Worm (Caenorhabditis elegans): Measurements from ENCODE around the gene nspg-11.

Gene nspg-11

DNA sequence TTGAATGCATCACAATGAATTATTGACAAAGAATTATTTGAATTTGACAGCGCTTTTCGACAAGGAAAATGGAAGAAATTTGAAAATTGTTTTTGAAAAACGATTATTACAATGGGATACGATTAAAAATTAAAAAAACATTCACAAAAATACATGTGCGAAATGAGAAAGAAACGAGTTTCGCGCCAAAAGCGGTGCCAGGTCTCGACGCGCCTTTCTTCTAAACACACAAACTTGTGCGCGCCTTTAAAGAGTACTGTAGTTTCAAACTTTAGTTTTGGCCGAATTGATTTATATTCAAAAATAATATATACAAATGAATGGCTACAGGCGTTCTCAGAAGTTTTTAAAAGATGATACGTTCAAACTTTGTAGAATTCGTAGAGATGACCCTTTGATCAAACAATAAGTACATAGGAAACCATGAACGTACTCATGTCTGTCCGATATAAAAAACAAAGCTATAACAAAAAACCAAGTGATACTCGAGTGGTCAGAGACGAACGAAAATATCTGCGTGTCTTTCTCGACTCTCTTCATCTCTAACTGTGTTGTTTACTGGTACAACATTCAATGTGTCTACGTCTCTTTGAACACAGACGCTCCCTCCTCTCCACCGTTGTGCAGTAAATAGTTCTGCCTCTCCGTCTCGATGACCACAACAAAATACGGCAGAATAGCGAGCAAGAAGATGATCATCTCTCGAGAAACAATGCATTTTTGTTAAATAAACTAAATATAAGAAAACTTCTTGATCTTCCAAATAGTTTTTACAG is 44.2 kb upstream of the nspg-11 start (continued):
- TF ChIP-seq dmd-4 (tag; optimal IDR thresholded peaks at IDR 0.05), result no peak
- TF ChIP-seq nhr-10 (tag; optimal IDR thresholded peaks at IDR 0.05), result no peak

DNA sequence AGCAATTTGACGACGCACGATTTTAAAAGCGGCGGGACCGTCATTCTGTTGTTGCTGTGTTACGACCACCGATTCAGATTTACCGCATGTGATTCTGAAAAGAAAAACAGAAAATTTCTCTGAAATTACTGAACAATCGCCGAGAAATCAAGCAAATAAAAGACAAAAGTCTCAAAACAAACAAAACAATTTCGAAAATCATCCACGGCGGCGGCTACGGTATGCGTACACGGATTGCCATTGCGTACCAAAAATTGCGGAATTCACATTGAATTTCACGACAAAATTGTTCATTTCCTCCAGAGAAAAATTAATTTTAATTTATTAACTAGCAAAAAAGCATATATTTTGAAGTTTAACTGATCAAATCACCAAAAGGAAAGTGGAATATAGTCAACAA is 42.5 kb upstream of the nspg-11 start, which contains the start of gene pezo-1:
pezo-1 (minus strand) TSS at position 101 of the 400 bp plus-strand sequence.
- peak in 1 of 2 experiments; percentile 34 for TF ChIP-seq lsy-2 (tag; optimal IDR thresholded peaks at IDR 0.05)
- no peak for TF ChIP-seq dmd-4 (tag; optimal IDR thresholded peaks at IDR 0.05)

DNA sequence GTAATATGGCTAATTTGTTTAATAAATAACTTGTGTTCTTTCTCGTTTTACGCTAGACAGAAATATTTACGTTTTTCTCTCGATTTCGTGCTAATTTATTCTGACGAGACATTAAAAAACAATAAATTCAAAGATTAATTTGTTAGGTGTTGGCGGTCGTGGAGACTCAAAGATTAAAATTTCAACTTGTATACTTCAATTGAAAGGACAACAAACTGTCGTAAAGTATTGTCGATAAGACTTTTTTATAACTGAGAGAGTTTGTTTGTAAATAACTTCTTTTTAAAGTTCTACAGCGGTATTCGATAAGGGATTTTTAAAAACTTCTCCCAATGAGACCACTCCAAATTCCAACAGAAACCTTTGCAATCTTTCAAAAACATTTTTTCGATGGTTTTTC is 29.8 kb upstream of the nspg-11 start:
- TF ChIP-seq ama-1 (optimal IDR thresholded peaks at IDR 0.05) (no peak), unc-62 (GFP tag; optimal IDR thresholded peaks at IDR 0.05) (no peak), peb-1 (tag; optimal IDR thresholded peaks at IDR 0.05) (no peak), fos-1 (tag; optimal IDR thresholded peaks at IDR 0.05) (no peak), crh-2 (tag; optimal IDR thresholded peaks at IDR 0.05) (no peak), ceh-16 (tag; optimal IDR thresholded peaks at IDR 0.05) (no peak), lin-13 (GFP tag; optimal IDR thresholded peaks at IDR 0.05) (no peak)

DNA sequence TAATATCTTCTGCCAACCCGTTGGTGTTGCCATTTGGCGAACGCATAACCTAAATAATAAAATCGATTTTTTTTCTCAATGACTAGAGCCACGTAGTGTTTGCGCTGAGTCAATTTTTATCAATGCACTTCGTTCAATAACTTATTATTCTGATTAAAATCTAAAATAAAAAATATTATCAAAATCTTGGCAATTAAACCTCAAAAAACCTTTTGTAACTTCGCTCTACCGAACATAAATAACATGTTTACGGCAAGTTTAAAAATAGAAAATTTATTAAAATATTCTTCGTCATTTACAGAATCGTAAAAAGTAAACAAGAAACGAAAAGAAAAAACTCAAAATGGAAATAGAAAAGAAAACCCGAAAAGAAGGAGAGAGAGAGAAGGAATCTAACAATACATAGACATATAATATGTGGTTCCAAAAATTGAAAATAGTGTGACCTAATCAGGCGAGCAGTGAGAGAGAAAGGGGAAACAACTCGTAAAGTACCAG is 19.3 kb upstream of the nspg-11 start, which contains the start of gene pigc-1:
pigc-1 (minus strand) TSS at position 51 of the 498 bp plus-strand sequence.
- TF ChIP-seq C34F6.9 (tag; optimal IDR thresholded peaks at IDR 0.05) (peak; percentile 44), dmd-4 (tag; optimal IDR thresholded peaks at IDR 0.05) (no peak), fos-1 (tag; optimal IDR thresholded peaks at IDR 0.05) (peak; percentile 20)

DNA sequence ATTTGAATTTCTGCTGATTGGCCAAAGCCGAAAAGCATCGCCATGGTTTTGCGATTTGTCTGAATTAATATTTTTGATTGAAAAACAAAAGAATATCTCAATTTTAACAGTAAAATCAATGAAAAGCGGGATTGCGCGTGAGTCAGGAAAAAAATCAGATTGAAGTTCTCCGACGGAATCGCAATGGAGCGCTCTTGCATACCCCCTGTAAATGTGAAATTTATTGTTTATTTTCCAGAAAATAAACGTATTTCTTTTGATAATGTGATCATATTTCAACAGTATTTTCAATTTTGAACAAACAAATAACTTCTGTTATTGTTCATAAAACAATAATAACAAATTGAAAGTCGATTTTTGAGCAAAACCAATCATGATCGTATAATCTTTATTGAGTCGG is 17.7 kb upstream of the nspg-11 start, which contains the start of gene vps-26:
vps-26 (minus strand) TSS at position 200 of the 400 bp plus-strand sequence.
- TF ChIP-seq fos-1 (tag; optimal IDR thresholded peaks at IDR 0.05) (peak; percentile 47), lin-13 (GFP tag; optimal IDR thresholded peaks at IDR 0.05) (no peak), nhr-129 (tag; optimal IDR thresholded peaks at IDR 0.05) (peak; percentile 40), unc-55 (GFP tag; optimal IDR thresholded peaks at IDR 0.05) (peak; percentile 26), lsy-2 (tag; optimal IDR thresholded peaks at IDR 0.05) (peak in 1 of 2 experiments; percentile 49), C34F6.9 (tag; optimal IDR thresholded peaks at IDR 0.05) (peak; percentile 48), nhr-12 (tag; optimal IDR thresholded peaks at IDR 0.05) (no peak), gmeb-1 (tag; optimal IDR thresholded peaks at IDR 0.05) (no peak)

ce11 chrIV:9339205-9339604 is 15.3 kb upstream of the nspg-11 start, which contains the start of gene T20D3.6:
Gene T20D3.6, minus strand, starts transcription at chrIV:9339305.
- TF ChIP-seq dmd-4 (tag; optimal IDR thresholded peaks at IDR 0.05) (no peak), lin-13 (GFP tag; optimal IDR thresholded peaks at IDR 0.05) (no peak), peb-1 (tag; optimal IDR thresholded peaks at IDR 0.05) (no peak), gmeb-1 (tag; optimal IDR thresholded peaks at IDR 0.05) (no peak), crh-2 (tag; optimal IDR thresholded peaks at IDR 0.05) (no peak), R02D3.7 (tag; optimal IDR thresholded peaks at IDR 0.05) (no peak), sem-4 (tag; optimal IDR thresholded peaks at IDR 0.05) (no peak), nhr-10 (tag; optimal IDR thresholded peaks at IDR 0.05) (no peak), egl-27 (tag; optimal IDR thresholded peaks at IDR 0.05) (no peak), unc-39 (tag; optimal IDR thresholded peaks at IDR 0.05) (no peak), nhr-11 (tag; optimal IDR thresholded peaks at IDR 0.05) (no peak), alr-1 (tag; optimal IDR thresholded peaks at IDR 0.05) (no peak), elt-3 (tag; optimal IDR thresholded peaks at IDR 0.05) (no peak), fos-1 (tag; optimal IDR thresholded peaks at IDR 0.05) (no peak)

ce11 chrIV:9336538-9337090 is 12.7 kb upstream of the nspg-11 start, which contains the start of gene T20D3.5:
Gene T20D3.5, plus strand, starts transcription at chrIV:9337040.
- TF ChIP-seq mbf-1 (tag; optimal IDR thresholded peaks at IDR 0.05), result no peak
- no peak for TF ChIP-seq blmp-1 (tag; optimal IDR thresholded peaks at IDR 0.05; ENCODE audit: insufficient read depth)
- no peak for TF ChIP-seq sma-9 (GFP tag; optimal IDR thresholded peaks at IDR 0.05)
- TF ChIP-seq sma-9 (tag; optimal IDR thresholded peaks at IDR 0.05), result no peak
- no peak for TF ChIP-seq dmd-4 (tag; optimal IDR thresholded peaks at IDR 0.05)
- no peak for TF ChIP-seq nhr-129 (tag; optimal IDR thresholded peaks at IDR 0.05)
